Worm (Caenorhabditis elegans) whole organism, L1 larva: ENCODE data around the gene T05A7.7.

Experiments used
- C04F5.9 ChIP-seq: sonication (generic microtip); optimal IDR thresholded peaks from 2 replicates; lab custom pipeline; 2016; ENCODE audit warnings: missing genetic modification characterization, missing compliant biosample characterization
- C16A3.4 ChIP-seq: fragments of 150-350 bp; optimal IDR thresholded peaks from 2 replicates; lab custom pipeline; 2014; ENCODE audit warnings: missing biosample characterization, missing genetic modification characterization
- F16B12.6 ChIP-seq: fragments of 150-350 bp; optimal IDR thresholded peaks from 2 replicates; lab custom pipeline; 2014; ENCODE audit warnings: missing biosample characterization, missing genetic modification characterization
- Y116A8C.19 ChIP-seq: sonication (generic microtip); optimal IDR thresholded peaks from 2 replicates; lab custom pipeline; 2016; ENCODE audit warnings: missing compliant biosample characterization, missing genetic modification characterization, borderline replicate concordance
- alr-1 ChIP-seq: fragments of 200-800 bp; sonication (Bioruptor generic); optimal IDR thresholded peaks from 2 replicates; lab custom pipeline; 2018; ENCODE audit warnings: borderline replicate concordance, mild to moderate bottlenecking, missing genetic modification characterization, missing compliant biosample characterization
- ama-1 ChIP-seq: fragments of 150-350 bp; optimal IDR thresholded peaks from 2 replicates; lab custom pipeline; 2014
- blmp-1 ChIP-seq: fragments of 150-350 bp; optimal IDR thresholded peaks from 2 replicates; lab custom pipeline; 2014; ENCODE audit warnings: missing biosample characterization, missing genetic modification characterization
- ceh-63 ChIP-seq: fragments of 200-800 bp; sonication (Bioruptor generic); optimal IDR thresholded peaks from 2 replicates; lab custom pipeline; 2018; ENCODE audit warnings: mild to moderate bottlenecking, missing genetic modification characterization, missing compliant biosample characterization
- ceh-82 ChIP-seq, 3 experiments: fragments of 150-350 bp in 1 of 3; sonication (generic microtip) in 2 of 3; optimal IDR thresholded peaks; 2 replicates each; lab custom pipeline; 2014 to 2017; ENCODE audit warnings: missing biosample characterization in 3 of 3, missing genetic modification characterization in 3 of 3
- ceh-90 ChIP-seq: sonication (generic microtip); optimal IDR thresholded peaks from 2 replicates; lab custom pipeline; 2016; ENCODE audit warnings: missing genetic modification characterization, missing compliant biosample characterization
- dpl-1 ChIP-seq, 3 experiments: fragments of 150-350 bp in 2 of 3; sonication (generic microtip) in 1 of 3; optimal IDR thresholded peaks; 2 replicates each; lab custom pipeline; 2014 to 2017; ENCODE audit warnings: missing biosample characterization in 3 of 3, missing genetic modification characterization in 3 of 3, missing genetic modification reagents in 3 of 3
- dsc-1 ChIP-seq: sonication (generic microtip); optimal IDR thresholded peaks from 2 replicates; lab custom pipeline; 2016; ENCODE audit warnings: mild to moderate bottlenecking, missing genetic modification characterization, missing compliant biosample characterization
- egl-13 ChIP-seq: sonication (generic microtip); optimal IDR thresholded peaks from 2 replicates; lab custom pipeline; 2016; ENCODE audit warnings: missing genotype, missing genetic modification reagents, missing genetic modification characterization, missing compliant biosample characterization
- elt-3 ChIP-seq, 6 experiments: fragments of 150-350 bp in 1 of 6; sonication (generic microtip); optimal IDR thresholded peaks; 2 replicates each; lab custom pipeline; 2017 to 2018; ENCODE audit warnings: missing biosample characterization in 6 of 6, missing genetic modification characterization in 6 of 6, inconsistent platforms in 1 of 6
- ets-5 ChIP-seq: fragments of 200-800 bp; sonication (Bioruptor generic); IDR thresholded peaks from 2 replicates; pipeline ENCODE4 v1.3.6; 2022; ENCODE audit warnings: missing genetic modification characterization, missing compliant biosample characterization
- grh-1 ChIP-seq: fragments of 200-800 bp; sonication (Bioruptor generic); IDR thresholded peaks from 2 replicates; pipeline ENCODE4 v1.3.6; 2022; ENCODE audit warnings: missing genetic modification reagents, missing genetic modification characterization, missing compliant biosample characterization
- hlh-17 ChIP-seq: fragments of 200-800 bp; sonication (Bioruptor generic); optimal IDR thresholded peaks from 2 replicates; lab custom pipeline; 2018; ENCODE audit warnings: missing genetic modification characterization, mild to moderate bottlenecking, missing compliant biosample characterization, moderate library complexity, borderline replicate concordance
- irx-1 ChIP-seq: sonication (generic microtip); optimal IDR thresholded peaks from 2 replicates; lab custom pipeline; 2016; ENCODE audit warnings: missing genetic modification characterization, missing compliant biosample characterization
- isw-1 ChIP-seq: fragments of 200-800 bp; sonication (Bioruptor generic); IDR thresholded peaks from 2 replicates; pipeline ENCODE4 v1.3.6; 2022; ENCODE audit warnings: missing genetic modification characterization, missing compliant biosample characterization
- lin-13 ChIP-seq: fragments of 150-350 bp; optimal IDR thresholded peaks from 2 replicates; lab custom pipeline; 2014; ENCODE audit warnings: missing biosample characterization, missing genetic modification reagents, missing genetic modification characterization
- lin-14 ChIP-seq: fragments of 200-800 bp; sonication (Bioruptor generic); optimal IDR thresholded peaks from 2 replicates; lab custom pipeline; 2018; ENCODE audit warnings: mild to moderate bottlenecking, missing genetic modification characterization, moderate library complexity, missing compliant biosample characterization
- lin-35 ChIP-seq, 2 experiments: fragments of 150-350 bp; optimal IDR thresholded peaks; 2 replicates each; lab custom pipeline; 2014; ENCODE audit warnings: missing biosample characterization in 2 of 2, missing genetic modification characterization in 2 of 2, missing genetic modification reagents in 2 of 2
- lin-39 ChIP-seq: fragments of 150-350 bp; optimal IDR thresholded peaks from 2 replicates; lab custom pipeline; 2014; ENCODE audit warnings: missing biosample characterization, missing genetic modification reagents, missing genetic modification characterization
- lsy-2 ChIP-seq, 2 experiments: fragments of 150-350 bp; optimal IDR thresholded peaks; 2 replicates each; lab custom pipeline; 2014; ENCODE audit warnings: missing biosample characterization in 2 of 2, missing genetic modification characterization in 2 of 2
- mab-9 ChIP-seq: fragments of 200-800 bp; sonication (Bioruptor generic); IDR thresholded peaks from 2 replicates; pipeline ENCODE4 v1.3.6; 2022; ENCODE audit warnings: missing genetic modification reagents, missing genetic modification characterization, missing compliant biosample characterization
- mdl-1 ChIP-seq, 2 experiments: fragments of 150-350 bp; optimal IDR thresholded peaks; 2 replicates each; lab custom pipeline; 2014 to 2017; ENCODE audit warnings: missing biosample characterization in 2 of 2, missing genetic modification characterization in 2 of 2, inconsistent platforms in 1 of 2
- nhr-12 ChIP-seq: sonication (generic microtip); optimal IDR thresholded peaks from 2 replicates; lab custom pipeline; 2017; ENCODE audit warnings: missing biosample characterization, missing genetic modification characterization
- nhr-19 ChIP-seq: fragments of 200-800 bp; sonication (Bioruptor generic); conservative IDR thresholded peaks from 2 replicates; pipeline ENCODE4 v1.3.6; 2022; ENCODE audit warnings: missing genetic modification characterization, missing compliant biosample characterization
- nhr-237 ChIP-seq: fragments of 150-350 bp; optimal IDR thresholded peaks from 2 replicates; lab custom pipeline; 2014; ENCODE audit warnings: missing biosample characterization, missing genetic modification characterization
- nhr-47 ChIP-seq: sonication (generic microtip); optimal IDR thresholded peaks from 2 replicates; lab custom pipeline; 2016; ENCODE audit warnings: mild to moderate bottlenecking, missing genetic modification characterization, moderate library complexity, missing compliant biosample characterization
- nhr-77 ChIP-seq: fragments of 150-350 bp; optimal IDR thresholded peaks from 2 replicates; lab custom pipeline; 2014; ENCODE audit warnings: missing biosample characterization, missing genetic modification characterization
- nhr-85 ChIP-seq: sonication (generic microtip); peaks from one replicate; lab custom pipeline; 2016; ENCODE audit warnings: missing genetic modification characterization, inconsistent platforms, missing compliant biosample characterization
- nhr-90 ChIP-seq: sonication (generic microtip); optimal IDR thresholded peaks from 2 replicates; lab custom pipeline; 2016; ENCODE audit warnings: mild to moderate bottlenecking, missing genetic modification characterization, missing compliant biosample characterization; ENCODE audit not compliant: poor library complexity
- pag-3 ChIP-seq: sonication (generic microtip); optimal IDR thresholded peaks from 2 replicates; lab custom pipeline; 2017; ENCODE audit warnings: missing genetic modification characterization, mild to moderate bottlenecking, missing compliant biosample characterization, antibody characterized with exemption, borderline replicate concordance; ENCODE audit not compliant: insufficient read depth
- pax-3 ChIP-seq: fragments of 200-800 bp; sonication (Bioruptor generic); optimal IDR thresholded peaks from 2 replicates; lab custom pipeline; 2018; ENCODE audit warnings: mild to moderate bottlenecking, missing genetic modification characterization, moderate library complexity, missing compliant biosample characterization
- skn-1 ChIP-seq: fragments of 150-350 bp; optimal IDR thresholded peaks from 2 replicates; lab custom pipeline; 2014; ENCODE audit warnings: missing biosample characterization, missing genetic modification characterization
- snu-23 ChIP-seq: sonication (generic microtip); optimal IDR thresholded peaks from 2 replicates; lab custom pipeline; 2016; ENCODE audit warnings: missing genetic modification characterization, missing compliant biosample characterization
- swsn-7 ChIP-seq: sonication (generic microtip); optimal IDR thresholded peaks from 2 replicates; lab custom pipeline; 2016; ENCODE audit warnings: missing genetic modification characterization, missing compliant biosample characterization
- tbx-2 ChIP-seq: sonication (generic microtip); optimal IDR thresholded peaks from 2 replicates; lab custom pipeline; 2016; ENCODE audit warnings: missing genetic modification characterization, missing compliant biosample characterization
- tlp-1 ChIP-seq: fragments of 150-350 bp; optimal IDR thresholded peaks from 2 replicates; lab custom pipeline; 2014; ENCODE audit warnings: missing biosample characterization, missing genetic modification characterization
- unc-130 ChIP-seq: fragments of 150-350 bp; optimal IDR thresholded peaks from 2 replicates; lab custom pipeline; 2017; ENCODE audit warnings: missing biosample characterization, missing genetic modification characterization, inconsistent platforms
- unc-30 ChIP-seq: sonication (generic microtip); optimal IDR thresholded peaks from 2 replicates; lab custom pipeline; 2017; ENCODE audit warnings: missing biosample characterization, missing genetic modification characterization
- unc-98 ChIP-seq: fragments of 200-800 bp; sonication (Bioruptor generic); IDR thresholded peaks from 2 replicates; pipeline ENCODE4 v1.3.6; 2022; ENCODE audit warnings: missing genetic modification characterization, missing compliant biosample characterization
- vab-15 ChIP-seq: sonication (generic microtip); optimal IDR thresholded peaks from 2 replicates; lab custom pipeline; 2017; ENCODE audit warnings: missing genotype, mild to moderate bottlenecking, missing genetic modification characterization, missing compliant biosample characterization
- zag-1 ChIP-seq: fragments of 150-350 bp; optimal IDR thresholded peaks from 2 replicates; lab custom pipeline; 2014; ENCODE audit warnings: missing biosample characterization, missing genetic modification characterization
- zip-4 ChIP-seq: fragments of 200-800 bp; sonication (Bioruptor generic); optimal IDR thresholded peaks from 2 replicates; lab custom pipeline; 2018; ENCODE audit warnings: mild to moderate bottlenecking, missing genetic modification characterization, moderate library complexity, missing compliant biosample characterization
- ztf-11 ChIP-seq, 2 experiments: sonication (generic microtip); optimal IDR thresholded peaks; 2 replicates each; lab custom pipeline; 2016 to 2017; ENCODE audit warnings: missing genetic modification characterization in 2 of 2, missing biosample characterization in 1 of 2, missing compliant biosample characterization in 1 of 2
- ztf-4 ChIP-seq: fragments of 150-350 bp; optimal IDR thresholded peaks from 2 replicates; lab custom pipeline; 2014; ENCODE audit warnings: missing biosample characterization, missing genetic modification characterization

The T05A7.7 gene

DNA sequence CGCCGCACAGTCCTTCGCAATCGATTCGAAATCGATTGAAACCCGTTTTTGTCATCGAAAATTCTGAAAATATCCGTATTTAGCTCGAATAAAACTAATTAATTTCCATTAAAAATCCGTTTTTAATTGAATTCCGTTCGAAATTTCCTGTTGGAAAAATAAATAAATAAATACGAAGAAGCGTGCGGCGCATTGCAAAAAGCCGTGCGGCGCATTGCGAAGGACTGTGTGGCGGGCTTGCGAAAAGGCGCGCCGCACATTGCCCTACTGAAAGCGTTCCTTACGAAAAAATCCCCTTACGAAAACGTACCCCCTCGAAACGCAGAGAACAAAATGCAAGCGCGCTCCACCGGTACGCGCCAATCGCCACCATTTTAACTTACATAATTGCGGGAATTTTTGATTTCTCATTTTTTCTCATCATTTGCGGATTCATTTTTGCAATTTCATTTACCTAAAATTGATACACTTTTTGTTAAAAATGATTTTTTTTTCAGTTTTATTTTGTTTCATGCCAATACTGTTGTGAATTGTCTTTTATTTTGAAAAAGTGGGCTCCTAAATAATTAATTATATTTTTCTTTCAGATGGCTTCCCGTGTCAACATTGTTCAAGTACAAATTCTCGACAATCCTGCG, 20.3 kb upstream of the T05A7.7 start, which contains the start of gene unc-85 (continued):
- peak; percentile 8 for TF ChIP-seq vab-15
- peak; percentile 28 for TF ChIP-seq C04F5.9 (tag; lab: Kevin White, UChicago)
- peak in 1 of 2 experiments; percentile 8 for TF ChIP-seq mdl-1 (tag; optimal IDR thresholded peaks at IDR 0.05; lab: Kevin White, UChicago)
- peak; percentile 77 for TF ChIP-seq nhr-90 (tag; lab: Kevin White, UChicago)
- TF ChIP-seq ceh-82 (tag; optimal IDR thresholded peaks at IDR 0.05; lab: Kevin White, UChicago) = peak in 2 of 3 experiments; percentile 24 to 65
- peak; percentile 50 for TF ChIP-seq unc-130 (tag; lab: Kevin White, UChicago)
- TF ChIP-seq pax-3 = peak; percentile 36
- TF ChIP-seq unc-98 = peak; percentile 58; the same call in 1 of the 2 replicates
- TF ChIP-seq blmp-1 (tag; lab: Kevin White, UChicago) = peak; percentile 20
- TF ChIP-seq skn-1 (tag; lab: Kevin White, UChicago) = peak; percentile 45
- peak; percentile 94 for TF ChIP-seq nhr-19 (GFP tag; lab: Robert Waterston, UW)
- peak; percentile 47 for TF ChIP-seq dsc-1 (tag; lab: Kevin White, UChicago)
- peak; percentile 43 to 80 for TF ChIP-seq lin-35 (GFP tag; optimal IDR thresholded peaks at IDR 0.05; lab: Kevin White, UChicago)
- peak; percentile 69 for TF ChIP-seq mab-9 (GFP tag; lab: Robert Waterston, UW)
- peak; percentile 82 for TF ChIP-seq nhr-47 (tag; lab: Kevin White, UChicago)
- TF ChIP-seq snu-23 (GFP tag; lab: Kevin White, UChicago) = peak; percentile 76

DNA sequence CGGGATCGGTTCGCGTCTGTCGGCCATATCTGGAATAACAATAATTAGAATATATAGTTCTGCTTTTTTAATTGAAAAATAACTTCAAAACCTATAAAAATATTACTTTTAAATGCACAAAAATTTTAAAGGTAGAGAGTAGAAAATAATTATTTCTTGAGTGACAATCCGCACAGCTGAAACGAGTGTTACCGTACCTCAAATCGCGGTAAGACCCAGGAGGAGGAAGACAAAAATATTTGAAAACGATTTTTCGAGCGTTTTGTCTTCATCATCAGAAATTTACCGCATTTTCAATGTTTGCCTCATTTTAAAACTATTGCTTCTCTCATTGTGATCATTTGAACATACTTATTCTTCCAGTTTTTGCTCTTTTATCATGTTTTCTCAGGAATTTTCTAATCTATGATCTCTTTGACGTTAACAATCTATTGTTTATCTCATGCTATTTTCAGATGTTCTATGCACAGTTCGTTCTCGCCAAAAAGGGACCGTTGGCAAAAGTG, 17.0 kb upstream of the T05A7.7 start, which contains the start of the genes rpn-5 and scc-1:
rpn-5 (minus strand) TSS at position 162 of the 506 bp plus-strand sequence.
scc-1 (plus strand) TSS at position 456 of the 506 bp plus-strand sequence.
- TF ChIP-seq ceh-63 (GFP tag; lab: Kevin White, UChicago) = no peak
- TF ChIP-seq ceh-82 (tag; optimal IDR thresholded peaks at IDR 0.05; lab: Kevin White, UChicago) = peak in 2 of 3 experiments; percentile 59 to 81
- no peak for TF ChIP-seq ets-5
- no peak for TF ChIP-seq zag-1 (tag; lab: Kevin White, UChicago)
- no peak for TF ChIP-seq zip-4 (GFP tag; lab: Kevin White, UChicago)
- TF ChIP-seq lin-14 (GFP tag; lab: Kevin White, UChicago) = peak; percentile 63
- peak; percentile 31 for TF ChIP-seq nhr-85 (tag; lab: Kevin White, UChicago)
- TF ChIP-seq irx-1 (tag; lab: Kevin White, UChicago) = no peak
- TF ChIP-seq lin-13 = peak; percentile 52
- TF ChIP-seq F16B12.6 (tag; lab: Kevin White, UChicago) = peak; percentile 44
- TF ChIP-seq lsy-2 (tag; optimal IDR thresholded peaks at IDR 0.05; lab: Kevin White, UChicago) = peak; percentile 99 to 100
- no peak for TF ChIP-seq grh-1 (GFP tag; lab: Robert Waterston, UW)
- peak; percentile 56 for TF ChIP-seq lin-39
- peak; percentile 77 for TF ChIP-seq isw-1 (GFP tag; lab: Robert Waterston, UW)
- no peak for TF ChIP-seq unc-30 (tag; lab: Kevin White, UChicago)
- TF ChIP-seq nhr-19 (GFP tag; lab: Robert Waterston, UW) = peak; percentile 70
- TF ChIP-seq alr-1 = no peak
- TF ChIP-seq elt-3 (tag; optimal IDR thresholded peaks at IDR 0.05; lab: Kevin White, UChicago) = peak in 2 of 6 experiments; percentile 57 to 64
- TF ChIP-seq swsn-7 (tag; lab: Kevin White, UChicago) = peak; percentile 66
- no peak for TF ChIP-seq pag-3 (tag; lab: Kevin White, UChicago)
- no peak for TF ChIP-seq tlp-1 (tag; lab: Kevin White, UChicago)
- TF ChIP-seq nhr-47 (tag; lab: Kevin White, UChicago) = peak; percentile 75
- no peak for TF ChIP-seq unc-98
- peak; percentile 91 to 95 (median 91) for TF ChIP-seq dpl-1 (GFP tag; optimal IDR thresholded peaks at IDR 0.05; lab: Kevin White, UChicago)
- peak; percentile 67 for TF ChIP-seq tbx-2 (tag; lab: Kevin White, UChicago)
- TF ChIP-seq egl-13 (tag; lab: Kevin White, UChicago) = no peak
- peak; percentile 42 for TF ChIP-seq nhr-77 (tag; lab: Kevin White, UChicago)
- TF ChIP-seq hlh-17 (GFP tag; lab: Kevin White, UChicago) = no peak
- TF ChIP-seq C16A3.4 = peak; percentile 84
- TF ChIP-seq dsc-1 (tag; lab: Kevin White, UChicago) = peak; percentile 58
- TF ChIP-seq ztf-4 (tag; lab: Kevin White, UChicago) = peak; percentile 17
- no peak for TF ChIP-seq ama-1 (lab: Kevin White, UChicago)
- TF ChIP-seq ztf-11 (tag; optimal IDR thresholded peaks at IDR 0.05; lab: Kevin White, UChicago) = peak in 1 of 2 experiments; percentile 15
- no peak for TF ChIP-seq nhr-12 (tag; lab: Kevin White, UChicago)
- no peak for TF ChIP-seq Y116A8C.19 (tag; lab: Kevin White, UChicago)
- peak; percentile 39 for TF ChIP-seq ceh-90
- TF ChIP-seq nhr-237 (tag; lab: Kevin White, UChicago) = no peak
